Worm (Caenorhabditis elegans) whole organism, L4 larva: Measurements from ENCODE around the gene syf-3.

Experiments
- R02D3.7 ChIP-seq: fragments of 150-350 bp; sonication (generic microtip); optimal IDR thresholded peaks from 3 replicates; lab custom pipeline; 2014; ENCODE audit warnings: missing biosample characterization, missing genetic modification characterization
- Y105C5A.15 ChIP-seq: fragments of 200-800 bp; sonication (Bioruptor generic); IDR thresholded peaks from 2 replicates; pipeline ENCODE4 v1.3.6; 2022; ENCODE audit warnings: missing genetic modification characterization, missing compliant biosample characterization
- ceh-82 ChIP-seq: sonication (generic microtip); optimal IDR thresholded peaks from 2 replicates; lab custom pipeline; 2017; ENCODE audit warnings: missing biosample characterization, missing genetic modification characterization
- ces-1 ChIP-seq: fragments of 150-350 bp; sonication (generic microtip); optimal IDR thresholded peaks from 4 replicates; lab custom pipeline; 2014; ENCODE audit warnings: missing biosample characterization, missing genetic modification reagents, missing genetic modification characterization
- lin-1 ChIP-seq: fragments of 200-800 bp; sonication (Bioruptor generic); IDR thresholded peaks from 2 replicates; pipeline ENCODE4 v1.3.6; 2022; ENCODE audit warnings: missing genetic modification reagents, missing genetic modification characterization, missing compliant biosample characterization
- lin-39 ChIP-seq: fragments of 150-350 bp; optimal IDR thresholded peaks from 2 replicates; lab custom pipeline; 2014; ENCODE audit warnings: missing biosample characterization, missing genetic modification reagents, missing genetic modification characterization
- mep-1 ChIP-seq: fragments of 150-350 bp; sonication (generic microtip); optimal IDR thresholded peaks from 3 replicates; lab custom pipeline; 2014; ENCODE audit warnings: missing biosample characterization, missing genetic modification characterization
- nhr-77 ChIP-seq: fragments of 150-350 bp; optimal IDR thresholded peaks from 2 replicates; lab custom pipeline; 2014; ENCODE audit warnings: missing biosample characterization, missing genetic modification characterization
- pha-4 ChIP-seq, 2 experiments: fragments of 150-350 bp in 1 of 2; fragments of 200-800 bp in 1 of 2; sonication (Bioruptor generic) in 1 of 2; IDR thresholded peaks in 1 of 2; optimal IDR thresholded peaks in 1 of 2; 2 replicates each; pipeline versions ENCODE4 v1.3.6 to Lab custom; 2014 to 2022; ENCODE audit warnings: missing genetic modification characterization in 2 of 2, missing genetic modification reagents in 2 of 2, missing biosample characterization in 1 of 2, missing compliant biosample characterization in 1 of 2
- sdz-12 ChIP-seq: fragments of 200-800 bp; sonication (Bioruptor generic); optimal IDR thresholded peaks from 2 replicates; lab custom pipeline; 2018; ENCODE audit warnings: mild to moderate bottlenecking, missing genetic modification characterization, missing compliant biosample characterization
- set-16 ChIP-seq: fragments of 200-800 bp; sonication (Bioruptor generic); IDR thresholded peaks from 2 replicates; pipeline ENCODE4 v1.3.6; 2022; ENCODE audit warnings: missing genetic modification reagents, missing genetic modification characterization, missing compliant biosample characterization
- unc-130 ChIP-seq: sonication (generic microtip); optimal IDR thresholded peaks from 2 replicates; lab custom pipeline; 2016; ENCODE audit warnings: missing genetic modification reagents, missing genetic modification characterization, missing compliant biosample characterization
- zag-1 ChIP-seq: fragments of 150-350 bp; optimal IDR thresholded peaks from 2 replicates; lab custom pipeline; 2014; ENCODE audit warnings: missing biosample characterization, missing genetic modification characterization

- TF ChIP-seq R02D3.7 (tag; lab: Kevin White, UChicago): no peak
- TF ChIP-seq ces-1 (GFP tag; lab: Kevin White, UChicago): no peak
- TF ChIP-seq nhr-77 (tag; lab: Kevin White, UChicago): no peak
- TF ChIP-seq unc-130 (GFP tag; lab: Kevin White, UChicago): no peak
- TF ChIP-seq Y105C5A.15 (GFP tag; lab: Robert Waterston, UW): no peak
- TF ChIP-seq zag-1 (tag; lab: Kevin White, UChicago): no peak
- no peak for TF ChIP-seq mep-1 (tag; lab: Kevin White, UChicago)
- TF ChIP-seq lin-39 (tag; lab: Kevin White, UChicago): no peak
- TF ChIP-seq pha-4 (GFP tag; IDR thresholded peaks at IDR 0.05; lab: Robert Waterston, UW): no peak
- TF ChIP-seq pha-4 (tag; optimal IDR thresholded peaks at IDR 0.05; lab: Kevin White, UChicago): no peak
- TF ChIP-seq ceh-82 (tag; lab: Kevin White, UChicago): no peak
- TF ChIP-seq set-16 (GFP tag; lab: Robert Waterston, UW): no peak
- no peak for TF ChIP-seq sdz-12 (GFP tag; lab: Kevin White, UChicago)
- TF ChIP-seq lin-1 (GFP tag; lab: Robert Waterston, UW): no peak
Measured at ce11 chrV:5927347-5927746, 12.5 kb upstream of the syf-3 start, which contains the start of gene srsx-17.
